Worm (Caenorhabditis elegans): Measurements from ENCODE around the gene F45E6.1.
A peak's percentile ranks its signal among the peaks of the same experiment; 100 is the strongest.

Gene F45E6.1

DNA sequence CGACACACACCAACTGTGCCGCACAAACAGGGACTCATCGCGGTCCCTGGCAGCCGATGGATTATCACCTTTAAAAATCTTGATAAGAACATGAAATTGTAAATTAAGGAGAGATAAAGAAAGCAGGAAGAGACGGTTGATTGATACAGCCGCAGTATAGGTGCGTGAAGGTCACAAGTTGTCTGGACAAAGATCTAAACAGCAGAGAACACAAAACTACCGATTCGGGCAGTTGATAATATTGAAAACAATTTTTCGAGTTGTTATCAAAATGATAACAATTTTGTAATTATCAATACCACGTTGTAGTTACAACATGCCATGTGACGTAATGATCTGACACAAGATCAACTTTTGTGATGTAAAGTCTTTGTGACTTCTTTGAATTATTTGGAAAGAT, 23.5 kb upstream of the F45E6.1 start:
- TF ChIP-seq sea-1 (GFP tag; conservative IDR thresholded peaks at IDR 0.05): no peak
- no peak for TF ChIP-seq tbx-37 (GFP tag; conservative IDR thresholded peaks at IDR 0.05)
- no peak for TF ChIP-seq scrt-1 (GFP tag; IDR thresholded peaks at IDR 0.05)
- no peak for TF ChIP-seq hmbx-1 (tag; optimal IDR thresholded peaks at IDR 0.05)
- no peak for TF ChIP-seq ceh-36 (tag; optimal IDR thresholded peaks at IDR 0.05)
- TF ChIP-seq ama-1 (optimal IDR thresholded peaks at IDR 0.05): no peak
- TF ChIP-seq aly-1 (tag; optimal IDR thresholded peaks at IDR 0.05): no peak
- no peak for TF ChIP-seq B0310.2 (tag; optimal IDR thresholded peaks at IDR 0.05)
- TF ChIP-seq hnd-1 (tag; optimal IDR thresholded peaks at IDR 0.05): no peak
- no peak for TF ChIP-seq ets-7 (tag; optimal IDR thresholded peaks at IDR 0.05)
- TF ChIP-seq flt-1 (GFP tag; IDR thresholded peaks at IDR 0.05): no peak
- no peak for TF ChIP-seq tra-4 (tag; optimal IDR thresholded peaks at IDR 0.05)
- TF ChIP-seq F13C5.2 (tag; optimal IDR thresholded peaks at IDR 0.05): no peak
- TF ChIP-seq pes-1 (GFP tag; IDR thresholded peaks at IDR 0.05): no peak

DNA sequence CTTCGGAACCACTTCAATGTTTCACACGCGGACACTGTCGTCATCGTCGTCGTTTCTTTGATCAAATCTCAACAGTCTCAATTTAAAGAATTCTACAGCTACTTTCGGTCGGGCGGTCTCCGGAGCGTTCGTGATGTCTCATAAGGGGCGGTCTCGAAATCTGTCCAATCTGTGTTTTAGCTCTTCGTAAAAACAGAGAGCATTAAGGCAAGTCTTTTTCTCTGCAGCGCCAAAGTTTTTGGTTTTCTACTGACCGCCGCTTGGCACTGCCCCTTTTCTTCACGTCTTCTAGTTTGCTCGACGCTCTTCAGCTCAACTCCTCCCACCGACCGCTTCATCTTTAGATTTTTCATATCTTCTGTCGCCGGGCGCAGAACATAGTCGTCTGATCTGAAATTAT, 15.2 kb upstream of the F45E6.1 start, which contains the start of gene lips-1:
Gene lips-1 (plus strand): TSS at position 301 of the 400 bp plus-strand sequence.
- no peak for TF ChIP-seq hmbx-1 (tag; optimal IDR thresholded peaks at IDR 0.05)
- TF ChIP-seq hnd-1 (tag; optimal IDR thresholded peaks at IDR 0.05): no peak

DNA sequence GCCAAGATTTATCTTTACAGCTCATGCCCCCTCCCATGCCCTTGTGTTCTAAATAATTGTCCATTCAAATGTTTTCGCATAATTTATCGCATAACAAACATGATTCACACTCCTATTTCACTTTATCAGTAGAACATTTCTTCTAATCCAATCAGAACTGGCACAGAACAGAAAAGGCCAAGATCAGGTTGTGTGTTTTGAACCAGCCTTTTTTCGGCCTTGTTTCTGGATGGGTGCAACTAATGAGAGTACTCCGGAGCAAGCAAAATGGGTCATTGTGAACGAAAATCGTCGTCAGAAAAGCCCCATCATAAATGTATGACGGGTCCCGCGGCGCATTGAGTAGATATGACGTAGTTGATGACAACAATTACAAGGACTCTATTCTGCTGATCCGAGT, 13.9 kb upstream of the F45E6.1 start:
- TF ChIP-seq tbx-11 (GFP tag; IDR thresholded peaks at IDR 0.05) (no peak), hnd-1 (tag; optimal IDR thresholded peaks at IDR 0.05) (no peak), ceh-13 (GFP tag; optimal IDR thresholded peaks at IDR 0.05) (no peak), ceh-36 (tag; optimal IDR thresholded peaks at IDR 0.05) (no peak), hmbx-1 (tag; optimal IDR thresholded peaks at IDR 0.05) (no peak), aly-1 (tag; optimal IDR thresholded peaks at IDR 0.05) (no peak), ama-1 (optimal IDR thresholded peaks at IDR 0.05) (no peak), flt-1 (GFP tag; IDR thresholded peaks at IDR 0.05) (no peak), ets-7 (tag; optimal IDR thresholded peaks at IDR 0.05) (no peak), F13C5.2 (tag; optimal IDR thresholded peaks at IDR 0.05) (no peak), pes-1 (GFP tag; IDR thresholded peaks at IDR 0.05) (no peak), sea-1 (GFP tag; conservative IDR thresholded peaks at IDR 0.05) (no peak), tbx-37 (GFP tag; conservative IDR thresholded peaks at IDR 0.05) (no peak), hmg-4 (GFP tag; optimal IDR thresholded peaks at IDR 0.05) (no peak), B0310.2 (tag; optimal IDR thresholded peaks at IDR 0.05) (no peak)

DNA sequence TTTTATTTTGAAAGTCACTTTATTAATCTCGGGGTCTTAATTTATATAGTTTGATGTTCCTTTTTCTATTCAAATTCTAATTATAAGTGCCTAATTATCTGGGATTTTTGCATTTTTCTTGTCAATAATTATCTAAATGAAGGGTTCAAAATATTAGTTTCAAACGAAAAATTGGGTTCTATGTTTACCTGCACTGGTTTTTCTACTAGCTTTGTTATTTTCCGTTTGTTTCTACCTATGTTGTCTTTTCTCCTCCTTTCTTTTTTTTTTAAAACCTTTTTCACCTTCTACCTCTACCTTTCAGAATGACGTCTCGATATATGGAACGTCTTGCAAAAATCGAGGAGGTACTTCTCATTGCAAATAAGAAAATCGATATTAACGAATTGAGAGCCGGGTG, 7.5 kb upstream of the F45E6.1 start, which contains the start of gene tbc-13:
Gene tbc-13 (plus strand): TSS at position 301 of the 400 bp plus-strand sequence.
- TF ChIP-seq tbx-11 (GFP tag; IDR thresholded peaks at IDR 0.05) (no peak), tbx-37 (GFP tag; conservative IDR thresholded peaks at IDR 0.05) (no peak), B0310.2 (tag; optimal IDR thresholded peaks at IDR 0.05) (no peak), pes-1 (GFP tag; IDR thresholded peaks at IDR 0.05) (no peak), sea-1 (GFP tag; conservative IDR thresholded peaks at IDR 0.05) (no peak), tra-4 (tag; optimal IDR thresholded peaks at IDR 0.05) (no peak), ets-7 (tag; optimal IDR thresholded peaks at IDR 0.05) (no peak), ama-1 (optimal IDR thresholded peaks at IDR 0.05) (no peak), ceh-13 (GFP tag; optimal IDR thresholded peaks at IDR 0.05) (no peak), hmbx-1 (tag; optimal IDR thresholded peaks at IDR 0.05) (no peak), flt-1 (GFP tag; IDR thresholded peaks at IDR 0.05) (no peak), hmg-4 (GFP tag; optimal IDR thresholded peaks at IDR 0.05) (no peak)

DNA sequence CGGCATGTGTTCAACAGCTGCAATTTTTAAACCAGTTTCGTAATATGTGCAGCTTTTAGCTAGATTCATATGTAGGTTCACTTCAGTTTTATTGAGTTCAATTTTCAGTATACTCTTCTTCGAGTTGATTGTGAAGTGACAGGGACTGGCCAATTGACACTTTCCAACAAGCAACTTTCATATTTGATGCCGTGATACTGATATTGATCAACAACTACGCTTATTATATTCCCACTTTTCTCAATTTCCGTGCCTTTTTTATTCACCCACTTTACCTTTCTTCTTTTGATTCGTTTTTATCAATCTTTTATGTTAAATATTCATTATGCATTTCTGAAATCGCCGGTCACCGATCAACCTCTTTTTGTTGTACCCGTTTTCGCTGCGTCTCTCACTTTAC, 6.8 kb upstream of the F45E6.1 start:
- no peak for TF ChIP-seq hnd-1 (tag; optimal IDR thresholded peaks at IDR 0.05)
- no peak for TF ChIP-seq scrt-1 (GFP tag; IDR thresholded peaks at IDR 0.05)
- TF ChIP-seq B0310.2 (tag; optimal IDR thresholded peaks at IDR 0.05): no peak
- no peak for TF ChIP-seq aly-1 (tag; optimal IDR thresholded peaks at IDR 0.05)
- no peak for TF ChIP-seq ets-7 (tag; optimal IDR thresholded peaks at IDR 0.05)
- TF ChIP-seq F13C5.2 (tag; optimal IDR thresholded peaks at IDR 0.05): no peak
- no peak for TF ChIP-seq sea-1 (GFP tag; conservative IDR thresholded peaks at IDR 0.05)
- TF ChIP-seq ama-1 (optimal IDR thresholded peaks at IDR 0.05): no peak
- no peak for TF ChIP-seq flt-1 (GFP tag; IDR thresholded peaks at IDR 0.05)
- no peak for TF ChIP-seq tbx-11 (GFP tag; IDR thresholded peaks at IDR 0.05)

DNA sequence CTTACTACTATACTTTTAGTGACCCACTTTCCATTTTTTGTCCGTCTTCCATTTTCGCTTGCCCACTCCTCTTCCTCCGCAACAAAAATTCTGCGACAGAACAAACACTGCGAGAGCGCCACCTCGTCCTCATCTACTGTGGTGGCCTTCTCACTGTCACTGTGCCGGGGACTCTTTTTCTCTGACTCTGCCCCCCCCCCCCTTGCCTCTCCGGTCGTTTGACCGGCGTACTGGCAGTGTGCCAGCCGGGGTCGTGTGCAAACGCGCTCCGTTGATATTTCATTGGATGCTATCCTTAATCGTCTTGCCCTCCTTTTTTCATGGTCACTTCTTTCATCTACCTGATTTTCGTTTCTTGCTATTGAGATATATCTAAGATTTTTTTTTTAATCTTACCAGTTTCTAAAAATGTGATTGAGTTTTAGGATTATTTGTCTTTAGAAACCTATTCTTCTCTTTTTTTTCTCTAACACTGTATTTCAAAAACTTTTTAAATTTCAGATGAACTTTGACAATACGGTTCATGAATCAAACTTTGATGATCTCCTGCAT, 3.3 kb upstream of the F45E6.1 start, which contains the start of gene atf-6:
Gene atf-6 (plus strand): TSS at position 502 of the 552 bp plus-strand sequence.
- TF ChIP-seq hnd-1 (tag; optimal IDR thresholded peaks at IDR 0.05) (peak; percentile 10), sea-1 (GFP tag; conservative IDR thresholded peaks at IDR 0.05) (no peak), tbx-37 (GFP tag; conservative IDR thresholded peaks at IDR 0.05) (0 out of 2 replicates have a peak, but pooled peaks have one; percentile 21), scrt-1 (GFP tag; IDR thresholded peaks at IDR 0.05) (no peak), ama-1 (optimal IDR thresholded peaks at IDR 0.05) (no peak), ceh-36 (tag; optimal IDR thresholded peaks at IDR 0.05) (no peak), tbx-11 (GFP tag; IDR thresholded peaks at IDR 0.05) (0 out of 2 replicates have a peak, but pooled peaks have one; percentile 31), F13C5.2 (tag; optimal IDR thresholded peaks at IDR 0.05) (peak; percentile 74), ets-7 (tag; optimal IDR thresholded peaks at IDR 0.05) (peak; percentile 28), ceh-13 (GFP tag; optimal IDR thresholded peaks at IDR 0.05) (no peak), pes-1 (GFP tag; IDR thresholded peaks at IDR 0.05) (0 out of 2 replicates have a peak, but pooled peaks have one; percentile 45), flt-1 (GFP tag; IDR thresholded peaks at IDR 0.05) (no peak), aly-1 (tag; optimal IDR thresholded peaks at IDR 0.05) (peak; percentile 2), hmg-4 (GFP tag; optimal IDR thresholded peaks at IDR 0.05) (peak; percentile 90)

DNA sequence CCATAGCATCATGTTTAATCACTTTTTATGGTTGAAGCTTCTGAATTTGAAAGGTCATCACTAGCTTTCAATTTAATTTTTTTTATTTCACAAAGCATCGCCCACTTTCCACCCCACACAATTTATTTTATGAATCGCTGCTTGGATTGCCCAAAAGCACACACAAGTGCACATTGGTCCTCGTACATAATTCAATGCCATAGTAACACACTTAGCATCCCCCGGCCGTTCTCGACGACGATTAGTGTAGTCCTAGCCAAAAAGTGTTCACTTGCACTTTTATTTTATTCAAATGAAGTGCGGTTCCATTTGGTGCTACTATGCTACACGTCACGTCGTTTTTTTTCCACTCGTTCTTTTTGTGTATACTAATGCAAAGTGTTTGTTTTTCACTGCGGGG, 1.8 kb upstream of the F45E6.1 start:
- TF ChIP-seq ets-7 (tag; optimal IDR thresholded peaks at IDR 0.05): no peak
- no peak for TF ChIP-seq aly-1 (tag; optimal IDR thresholded peaks at IDR 0.05)
- TF ChIP-seq F13C5.2 (tag; optimal IDR thresholded peaks at IDR 0.05): no peak
- no peak for TF ChIP-seq tra-4 (tag; optimal IDR thresholded peaks at IDR 0.05)
- TF ChIP-seq hmg-4 (GFP tag; optimal IDR thresholded peaks at IDR 0.05): no peak
- no peak for TF ChIP-seq ama-1 (optimal IDR thresholded peaks at IDR 0.05)
- TF ChIP-seq sea-1 (GFP tag; conservative IDR thresholded peaks at IDR 0.05): no peak
- no peak for TF ChIP-seq hnd-1 (tag; optimal IDR thresholded peaks at IDR 0.05)
- no peak for TF ChIP-seq tbx-11 (GFP tag; IDR thresholded peaks at IDR 0.05)
